Fruit fly (Drosophila melanogaster): Measurements from ENCODE around the gene Antp.

DNA sequence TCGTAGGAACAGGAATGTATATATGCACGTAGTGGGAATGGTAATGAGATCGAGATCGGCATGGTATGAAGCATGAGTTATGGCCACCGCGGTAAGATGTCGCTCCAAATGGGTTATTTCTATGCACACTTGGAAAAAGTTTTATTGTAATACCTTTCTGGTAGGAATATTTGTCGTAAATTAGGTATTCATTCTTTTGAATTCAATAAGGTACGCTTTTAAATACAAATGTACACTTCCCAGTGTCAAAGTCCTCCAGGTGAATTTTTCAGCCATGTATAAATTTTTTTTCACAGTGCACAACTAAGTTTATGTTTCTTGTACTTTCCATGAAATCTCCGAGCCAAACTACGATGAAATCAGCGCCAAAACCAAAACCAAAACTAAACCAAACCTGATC is 129.7 kb downstream of the Antp start:
- TF ChIP-seq CG8478 (optimal IDR thresholded peaks at IDR 0.05) (no peak), CTCF (optimal IDR thresholded peaks at IDR 0.05) (no peak)

Data from S2 (cell line).